Worm (Caenorhabditis elegans) whole organism, late embryonic: Measurements from ENCODE around the gene F49F1.4.

Source experiments
- ceh-18 ChIP-seq: sonication (generic microtip); optimal IDR thresholded peaks from 2 replicates; lab custom pipeline; 2016; ENCODE audit warnings: missing genetic modification characterization, missing compliant biosample characterization
- ceh-19 ChIP-seq: fragments of 200-800 bp; sonication (Bioruptor generic); optimal IDR thresholded peaks from 2 replicates; lab custom pipeline; 2018; ENCODE audit warnings: mild to moderate bottlenecking, missing genetic modification characterization, missing compliant biosample characterization
- ceh-30 ChIP-seq: fragments of 150-350 bp; optimal IDR thresholded peaks from 2 replicates; lab custom pipeline; 2014; ENCODE audit warnings: missing biosample characterization, missing genetic modification characterization
- gmeb-2 ChIP-seq: sonication (generic microtip); optimal IDR thresholded peaks from 2 replicates; lab custom pipeline; 2016; ENCODE audit warnings: missing genetic modification characterization, inconsistent platforms, missing compliant biosample characterization
- lin-11 ChIP-seq: fragments of 200-800 bp; sonication (Bioruptor generic); optimal IDR thresholded peaks from 2 replicates; lab custom pipeline; 2018; ENCODE audit warnings: mild to moderate bottlenecking, missing genetic modification characterization, missing compliant biosample characterization
- pag-3 ChIP-seq: sonication (generic microtip); optimal IDR thresholded peaks from 2 replicates; lab custom pipeline; 2016; ENCODE audit warnings: missing compliant biosample characterization, missing genetic modification characterization, borderline replicate concordance
- pqm-1 ChIP-seq: sonication (generic microtip); optimal IDR thresholded peaks from 2 replicates; lab custom pipeline; 2016; ENCODE audit warnings: missing genetic modification characterization, missing compliant biosample characterization
- rnt-1 ChIP-seq: sonication (generic microtip); optimal IDR thresholded peaks from 2 replicates; lab custom pipeline; 2016; ENCODE audit warnings: missing genetic modification characterization, missing compliant biosample characterization
- sdc-2 ChIP-seq: sonication (generic microtip); optimal IDR thresholded peaks from 2 replicates; lab custom pipeline; 2016; ENCODE audit warnings: missing genotype, missing genetic modification characterization, missing compliant biosample characterization
- sox-4 ChIP-seq: sonication (generic microtip); optimal IDR thresholded peaks from 2 replicates; lab custom pipeline; 2017; ENCODE audit warnings: mild to moderate bottlenecking, missing genetic modification characterization, inconsistent platforms, missing compliant biosample characterization
- unc-55 ChIP-seq: sonication (generic microtip); optimal IDR thresholded peaks from 2 replicates; lab custom pipeline; 2017; ENCODE audit warnings: missing biosample characterization, missing genetic modification reagents, missing genetic modification characterization
- ztf-16 ChIP-seq: sonication (generic microtip); optimal IDR thresholded peaks from 2 replicates; lab custom pipeline; 2017; ENCODE audit warnings: missing genetic modification characterization, missing compliant biosample characterization

DNA sequence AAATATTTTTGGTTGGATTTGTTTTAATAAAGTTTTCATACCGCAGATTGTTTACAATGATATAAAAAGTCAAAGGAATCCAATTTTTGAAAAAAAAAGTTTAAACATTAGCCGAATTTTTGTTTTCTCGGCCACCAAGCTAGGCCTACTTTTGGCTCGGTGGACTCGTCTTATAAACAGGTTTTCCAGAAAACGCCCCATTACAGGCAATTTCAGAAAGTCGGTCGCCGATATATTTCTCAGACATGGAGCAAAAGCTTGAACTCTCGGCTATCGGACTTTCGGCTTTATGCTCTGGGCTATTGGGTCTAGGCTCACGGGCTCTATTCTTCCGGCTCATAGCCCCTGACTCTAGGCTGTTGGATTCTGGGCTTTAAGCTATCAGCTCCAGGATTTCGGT is 32.4 kb downstream of the F49F1.4 start:
- TF ChIP-seq ztf-16 (tag; lab: Kevin White, UChicago) (no peak), gmeb-2 (no peak), lin-11 (no peak), unc-55 (GFP tag; lab: Kevin White, UChicago) (no peak), ceh-30 (tag; lab: Kevin White, UChicago) (no peak), sox-4 (tag; lab: Kevin White, UChicago) (no peak), sdc-2 (tag; lab: Kevin White, UChicago) (no peak), pag-3 (tag; lab: Kevin White, UChicago) (no peak), pqm-1 (no peak), ceh-19 (GFP tag; lab: Kevin White, UChicago) (no peak), ceh-18 (tag; lab: Kevin White, UChicago) (no peak), rnt-1 (tag; lab: Kevin White, UChicago) (no peak)
